Worm (Caenorhabditis elegans) whole organism, mixed stage, embryonic: ENCODE data around the gene ung-1.

Experiments
- mab-5 ChIP-seq: fragments of 150-350 bp; optimal IDR thresholded peaks from 2 replicates; lab custom pipeline; 2014; ENCODE audit warnings: missing biosample characterization, missing genetic modification characterization
- snpc-4 ChIP-seq: fragments of 150-350 bp; optimal IDR thresholded peaks from 2 replicates; lab custom pipeline; 2014; ENCODE audit warnings: missing biosample characterization, missing genetic modification characterization

ce11 chrIII:12013054-12013453 is 39.2 kb upstream of the ung-1 start:
- TF ChIP-seq snpc-4 (tag; lab: Kevin White, UChicago) (no peak), mab-5 (no peak)
